Worm (Caenorhabditis elegans) whole organism, L2 larva: Measurements from ENCODE around the gene ZK697.14.

Experiments used
- C34F6.9 ChIP-seq: fragments of 150-350 bp; optimal IDR thresholded peaks from 2 replicates; lab custom pipeline; 2014; ENCODE audit warnings: missing biosample characterization, missing genetic modification characterization
- Y55F3AM.14 ChIP-seq: fragments of 200-800 bp; sonication (Bioruptor generic); optimal IDR thresholded peaks from 2 replicates; lab custom pipeline; 2018; ENCODE audit warnings: mild to moderate bottlenecking, missing genetic modification characterization, missing compliant biosample characterization
- alr-1 ChIP-seq: fragments of 150-350 bp; optimal IDR thresholded peaks from 2 replicates; lab custom pipeline; 2014; ENCODE audit warnings: missing biosample characterization, missing genetic modification characterization
- aly-2 ChIP-seq: fragments of 150-350 bp; optimal IDR thresholded peaks from 2 replicates; lab custom pipeline; 2014; ENCODE audit warnings: missing biosample characterization, missing genetic modification characterization
- blmp-1 ChIP-seq: sonication (generic microtip); optimal IDR thresholded peaks from 2 replicates; lab custom pipeline; 2017; ENCODE audit warnings: missing genetic modification characterization, mild to moderate bottlenecking, missing compliant biosample characterization, antibody characterized with exemption, moderate library complexity; ENCODE audit not compliant: insufficient read depth
- lsy-2 ChIP-seq, 2 experiments: fragments of 150-350 bp in 1 of 2; sonication (generic microtip) in 1 of 2; optimal IDR thresholded peaks; 2 replicates each; lab custom pipeline; 2014 to 2017; ENCODE audit warnings: missing biosample characterization in 2 of 2, missing genetic modification characterization in 2 of 2
- mdl-1 ChIP-seq, 2 experiments: fragments of 150-350 bp in 1 of 2; sonication (generic microtip) in 1 of 2; optimal IDR thresholded peaks; 2 replicates each; lab custom pipeline; 2017; ENCODE audit warnings: missing biosample characterization in 2 of 2, missing genetic modification characterization in 2 of 2
- nhr-21 ChIP-seq: fragments of 150-350 bp; optimal IDR thresholded peaks from 2 replicates; lab custom pipeline; 2014; ENCODE audit warnings: missing biosample characterization, missing genetic modification characterization
- skn-1 ChIP-seq: sonication (generic microtip); optimal IDR thresholded peaks from 2 replicates; lab custom pipeline; 2017; ENCODE audit warnings: missing biosample characterization, missing genetic modification characterization
- snpc-4 ChIP-seq: fragments of 150-350 bp; optimal IDR thresholded peaks from 2 replicates; lab custom pipeline; 2014; ENCODE audit warnings: missing biosample characterization, missing genetic modification characterization
- unc-39 ChIP-seq: fragments of 150-350 bp; optimal IDR thresholded peaks from 2 replicates; lab custom pipeline; 2014; ENCODE audit warnings: missing biosample characterization, missing genetic modification characterization
- unc-55 ChIP-seq: fragments of 150-350 bp; sonication (generic microtip); optimal IDR thresholded peaks from 3 replicates; lab custom pipeline; 2014; ENCODE audit warnings: missing biosample characterization, missing genetic modification reagents, missing genetic modification characterization
- zag-1 ChIP-seq: fragments of 150-350 bp; optimal IDR thresholded peaks from 2 replicates; lab custom pipeline; 2014; ENCODE audit warnings: missing biosample characterization, missing genetic modification characterization
- ztf-4 ChIP-seq: fragments of 150-350 bp; optimal IDR thresholded peaks from 2 replicates; lab custom pipeline; 2014; ENCODE audit warnings: missing biosample characterization, missing genetic modification characterization

ce11 chrV:1774874-1775589 lies 19.5 kb upstream of the ZK697.14 start, which contains the start of gene F36H9.7:
- TF ChIP-seq snpc-4 (tag; lab: Kevin White, UChicago) (no peak), mdl-1 (tag; optimal IDR thresholded peaks at IDR 0.05; lab: Kevin White, UChicago) (no peak), nhr-21 (tag; lab: Kevin White, UChicago) (no peak), skn-1 (no peak), unc-55 (GFP tag; lab: Kevin White, UChicago) (no peak), zag-1 (no peak), blmp-1 (tag; lab: Kevin White, UChicago) (no peak), lsy-2 (tag; optimal IDR thresholded peaks at IDR 0.05; lab: Kevin White, UChicago) (no peak), C34F6.9 (tag; lab: Kevin White, UChicago) (no peak), alr-1 (no peak), unc-39 (tag; lab: Kevin White, UChicago) (no peak), ztf-4 (no peak), Y55F3AM.14 (GFP tag; lab: Kevin White, UChicago) (no peak), aly-2 (no peak)
